Fruit fly (Drosophila melanogaster): ENCODE data around the gene Chc.

Gene Chc

dm6 chrX:15803764-15804563, 31.3 kb downstream of the Chc start, which contains the start of the genes PGRP-LE and sd (continued):
- TF ChIP-seq CG12391 (tag; optimal IDR thresholded peaks at IDR 0.05) (peak; percentile 18), CG13424 (tag; optimal IDR thresholded peaks at IDR 0.05) (peak; percentile 2), HmgZ (tag; optimal IDR thresholded peaks at IDR 0.05) (no peak), sna (GFP tag; IDR thresholded peaks at IDR 0.05; ENCODE audit: partially characterized antibody) (no peak), CG10543 (GFP tag; optimal IDR thresholded peaks at IDR 0.05) (no peak), sim (GFP tag; IDR thresholded peaks at IDR 0.05) (no peak), Vsx1 (GFP tag; optimal IDR thresholded peaks at IDR 0.05) (no peak), Hsf (GFP tag; optimal IDR thresholded peaks at IDR 0.05) (no peak), CG7987 (GFP tag; optimal IDR thresholded peaks at IDR 0.05) (no peak), CG11247 (GFP tag; IDR thresholded peaks at IDR 0.05) (no peak), rib (GFP tag; IDR thresholded peaks at IDR 0.05) (0 out of 2 replicates have a peak, but pooled peaks have one; percentile 33), CG6683 (GFP tag; optimal IDR thresholded peaks at IDR 0.05) (no peak), stc (GFP tag; IDR thresholded peaks at IDR 0.05) (no peak), Sin3A (optimal IDR thresholded peaks at IDR 0.05) (no peak), tx (GFP tag; optimal IDR thresholded peaks at IDR 0.05) (no peak), Ets97D (GFP tag; optimal IDR thresholded peaks at IDR 0.05) (peak; percentile 2), emc (GFP tag; optimal IDR thresholded peaks at IDR 0.05) (no peak), tin (GFP tag; optimal IDR thresholded peaks at IDR 0.05) (no peak), CG11560 (tag; IDR thresholded peaks at IDR 0.05) (no peak), ranshi (GFP tag; IDR thresholded peaks at IDR 0.05) (no peak), Hmx (GFP tag; optimal IDR thresholded peaks at IDR 0.05) (peak; percentile 34), E2f1 (GFP tag; IDR thresholded peaks at IDR 0.05) (no peak), CG31224 (GFP tag; IDR thresholded peaks at IDR 0.05) (no peak), yki (optimal IDR thresholded peaks at IDR 0.05) (peak; percentile 60), YL-1 (GFP tag; optimal IDR thresholded peaks at IDR 0.05) (no peak), Atf3 (GFP tag; optimal IDR thresholded peaks at IDR 0.05) (no peak), CG1024 (GFP tag; IDR thresholded peaks at IDR 0.05) (no peak), wdn (GFP tag; IDR thresholded peaks at IDR 0.05) (no peak), Ravus (GFP tag; IDR thresholded peaks at IDR 0.05) (no peak), lov (optimal IDR thresholded peaks at IDR 0.05) (no peak), lov (GFP tag; IDR thresholded peaks at IDR 0.05) (no peak), CG42726 (GFP tag; IDR thresholded peaks at IDR 0.05; ENCODE audit: partially characterized antibody) (no peak), Hand (GFP tag; optimal IDR thresholded peaks at IDR 0.05) (no peak), Atf6 (GFP tag; IDR thresholded peaks at IDR 0.05) (peak; percentile 7; the same call in 1 of the 2 replicates), Blimp-1 (GFP tag; optimal IDR thresholded peaks at IDR 0.05) (peak; percentile 30), ewg (GFP tag; optimal IDR thresholded peaks at IDR 0.05) (no peak), BEAF-32 (GFP tag; optimal IDR thresholded peaks at IDR 0.05) (peak; percentile 34), Nf-YA (GFP tag; IDR thresholded peaks at IDR 0.05) (no peak), tll (GFP tag; optimal IDR thresholded peaks at IDR 0.05) (no peak), CG17802 (tag; optimal IDR thresholded peaks at IDR 0.05) (no peak), dan (GFP tag; IDR thresholded peaks at IDR 0.05) (no peak), CG15601 (tag; optimal IDR thresholded peaks at IDR 0.05) (no peak), CG7839 (tag; optimal IDR thresholded peaks at IDR 0.05) (no peak), usp (GFP tag; optimal IDR thresholded peaks at IDR 0.05) (no peak), dm (GFP tag; optimal IDR thresholded peaks at IDR 0.05) (no peak), unc-4 (GFP tag; IDR thresholded peaks at IDR 0.05; ENCODE audit: partially characterized antibody) (no peak), CG8290 (GFP tag; optimal IDR thresholded peaks at IDR 0.05) (no peak), CG8290 (tag; optimal IDR thresholded peaks at IDR 0.05) (no peak), CG16815 (GFP tag; optimal IDR thresholded peaks at IDR 0.05) (no peak), slp2 (GFP tag; optimal IDR thresholded peaks at IDR 0.05) (no peak), lola (GFP tag; optimal IDR thresholded peaks at IDR 0.05) (peak in 1 of 3 experiments; percentile 16)

All from whole organism, embryonic.